In genomic region chr3R:6456140-6457054, dm6 we compare ENCODE assay signal across 4 fruit fly cellular contexts.
TF ChIP-seq lines count a peak whose summit lies in the region.

Gene CG9727 (minus strand): TSS chr3R:6456676.

- no peak for TF ChIP-seq CTCF in whole organism, embryonic (GFP tag; optimal IDR thresholded peaks at IDR 0.05; lab: Kevin White, UChicago)

TF ChIP-seq in whole organism, adult, 20 proteins besides CTCF, POLR2A, EP300 and RAD21:
- TF ChIP-seq CG11617 (GFP tag; optimal IDR thresholded peaks at IDR 0.05; lab: Kevin White, UChicago) = peak; percentile 23
- peak; percentile 67 for TF ChIP-seq Mnt (GFP tag; optimal IDR thresholded peaks at IDR 0.05; lab: Kevin White, UChicago)
- TF ChIP-seq Clk (GFP tag; optimal IDR thresholded peaks at IDR 0.05; lab: Kevin White, UChicago) = no peak
- TF ChIP-seq CG1620 (GFP tag; optimal IDR thresholded peaks at IDR 0.05; lab: Kevin White, UChicago) = no peak
- TF ChIP-seq kay (GFP tag; lab: Kevin White, UChicago; ENCODE audit: borderline replicate concordance) = peak; percentile 39
- peak; percentile 21 for TF ChIP-seq toe (GFP tag; optimal IDR thresholded peaks at IDR 0.05; lab: Kevin White, UChicago)
- TF ChIP-seq CG12768 (GFP tag; optimal IDR thresholded peaks at IDR 0.05; lab: Kevin White, UChicago) = no peak
- no peak for TF ChIP-seq CG7101 (tag; optimal IDR thresholded peaks at IDR 0.05; lab: Kevin White, UChicago)
- peak; percentile 28 for TF ChIP-seq bab1 (GFP tag; optimal IDR thresholded peaks at IDR 0.05; lab: Kevin White, UChicago)

TF ChIP-seq in whole organism, embryonic, 481 proteins besides CTCF, POLR2A, EP300 and RAD21 (continues in another document):
- TF ChIP-seq unc-4 (GFP tag; IDR thresholded peaks at IDR 0.05; lab: Robert Waterston, UW; ENCODE audit: partially characterized antibody) (no peak), CG34376 (GFP tag; optimal IDR thresholded peaks at IDR 0.05; lab: Kevin White, UChicago) (peak; percentile 32), CG2116 (GFP tag; optimal IDR thresholded peaks at IDR 0.05; lab: Kevin White, UChicago) (peak; percentile 95), inv (GFP tag; IDR thresholded peaks at IDR 0.05; lab: Robert Waterston, UW; ENCODE audit: partially characterized antibody) (no peak), CG10209 (GFP tag; optimal IDR thresholded peaks at IDR 0.05; lab: Kevin White, UChicago) (no peak), fu2 (GFP tag; optimal IDR thresholded peaks at IDR 0.05; lab: Kevin White, UChicago) (no peak), nerfin-2 (GFP tag; IDR thresholded peaks at IDR 0.05; lab: Robert Waterston, UW; ENCODE audit: partially characterized antibody) (0 out of 2 replicates have a peak, but pooled peaks have one; percentile 21), Scr (GFP tag; IDR thresholded peaks at IDR 0.05; lab: Robert Waterston, UW; ENCODE audit: partially characterized antibody) (no peak), CG8924 (tag; optimal IDR thresholded peaks at IDR 0.05; lab: Kevin White, UChicago) (no peak), Sry-β (GFP tag; optimal IDR thresholded peaks at IDR 0.05; lab: Kevin White, UChicago) (peak; percentile 76), CG4617 (GFP tag; optimal IDR thresholded peaks at IDR 0.05; lab: Kevin White, UChicago; ENCODE audit: borderline replicate concordance) (peak; percentile 78), NC2β (GFP tag; optimal IDR thresholded peaks at IDR 0.05; lab: Kevin White, UChicago) (no peak), jigr1 (GFP tag; IDR thresholded peaks at IDR 0.05; lab: Robert Waterston, UW) (no peak), NFAT (GFP tag; IDR thresholded peaks at IDR 0.05; lab: Robert Waterston, UW) (no peak), aop (GFP tag; IDR thresholded peaks at IDR 0.05; lab: Robert Waterston, UW) (no peak), tio (GFP tag; optimal IDR thresholded peaks at IDR 0.05; lab: Kevin White, UChicago) (no peak), Myb (GFP tag; optimal IDR thresholded peaks at IDR 0.05; lab: Kevin White, UChicago) (no peak), CG2875 (GFP tag; optimal IDR thresholded peaks at IDR 0.05; lab: Kevin White, UChicago) (no peak), CG2678 (tag; optimal IDR thresholded peaks at IDR 0.05; lab: Kevin White, UChicago) (no peak), CG30020 (tag; optimal IDR thresholded peaks at IDR 0.05; lab: Kevin White, UChicago) (no peak), CG8359 (GFP tag; optimal IDR thresholded peaks at IDR 0.05; lab: Kevin White, UChicago; ENCODE audit: borderline replicate concordance) (no peak), gfzf (GFP tag; optimal IDR thresholded peaks at IDR 0.05; lab: Kevin White, UChicago) (peak; percentile 62), gcm2 (GFP tag; optimal IDR thresholded peaks at IDR 0.05; lab: Kevin White, UChicago) (no peak), CG3847 (GFP tag; IDR thresholded peaks at IDR 0.05; lab: Robert Waterston, UW) (peak; percentile 31; the same call in 1 of the 2 replicates), CG10321 (GFP tag; IDR thresholded peaks at IDR 0.05; lab: Robert Waterston, UW) (no peak), sim (GFP tag; IDR thresholded peaks at IDR 0.05; lab: Robert Waterston, UW) (no peak), trem (tag; optimal IDR thresholded peaks at IDR 0.05; lab: Kevin White, UChicago) (peak; percentile 24)

TF ChIP-seq in whole organism, pupa, 21 proteins besides CTCF, POLR2A, EP300 and RAD21:
- no peak for TF ChIP-seq CG32121 (GFP tag; IDR thresholded peaks at IDR 0.05; lab: Robert Waterston, UW)
- 0 out of 3 replicates have a peak, but pooled peaks have one; percentile 14 for TF ChIP-seq CG4496 (GFP tag; IDR thresholded peaks at IDR 0.05; lab: Robert Waterston, UW)
TF ChIP-seq in whole organism, pupa: peak in this region for 1.

TF ChIP-seq in whole organism, wandering third instar larva, 38 proteins besides CTCF, POLR2A, EP300 and RAD21:
- TF ChIP-seq Myc (optimal IDR thresholded peaks at IDR 0.05; lab: Kevin White, UChicago) (peak; percentile 57), woc (GFP tag; optimal IDR thresholded peaks at IDR 0.05; lab: Kevin White, UChicago) (peak; percentile 12), usp (GFP tag; optimal IDR thresholded peaks at IDR 0.05; lab: Kevin White, UChicago) (no peak)
